Worm (Caenorhabditis elegans) whole organism, early embryonic: ENCODE measurements around the gene F59D12.3.

ENCODE experiments used
- B0310.2 ChIP-seq: sonication (generic microtip); optimal IDR thresholded peaks from 2 replicates; lab custom pipeline; 2016; ENCODE audit warnings: mild to moderate bottlenecking, missing genetic modification characterization, missing compliant biosample characterization
- F13C5.2 ChIP-seq: sonication (generic microtip); optimal IDR thresholded peaks from 2 replicates; lab custom pipeline; 2017; ENCODE audit warnings: mild to moderate bottlenecking, missing genetic modification characterization, inconsistent platforms, missing compliant biosample characterization
- aly-1 ChIP-seq: sonication (generic microtip); optimal IDR thresholded peaks from 2 replicates; lab custom pipeline; 2016; ENCODE audit warnings: missing genetic modification characterization, missing compliant biosample characterization
- ama-1 ChIP-seq: fragments of 150-350 bp; optimal IDR thresholded peaks from 2 replicates; lab custom pipeline; 2014
- ceh-13 ChIP-seq: fragments of 200-800 bp; sonication (Bioruptor generic); optimal IDR thresholded peaks from 2 replicates; lab custom pipeline; 2018; ENCODE audit warnings: mild to moderate bottlenecking, missing genetic modification characterization, missing compliant biosample characterization
- ceh-36 ChIP-seq: sonication (generic microtip); optimal IDR thresholded peaks from 2 replicates; lab custom pipeline; 2016; ENCODE audit warnings: missing genetic modification characterization, inconsistent platforms, missing compliant biosample characterization
- ets-7 ChIP-seq: sonication (generic microtip); optimal IDR thresholded peaks from 2 replicates; lab custom pipeline; 2016; ENCODE audit warnings: missing genotype, missing genetic modification characterization, missing compliant biosample characterization
- flt-1 ChIP-seq: fragments of 200-800 bp; sonication (Bioruptor generic); IDR thresholded peaks from 2 replicates; pipeline ENCODE4 v1.3.6; 2022; ENCODE audit warnings: missing genetic modification characterization, missing compliant biosample characterization
- hmbx-1 ChIP-seq: sonication (generic microtip); optimal IDR thresholded peaks from 2 replicates; lab custom pipeline; 2016; ENCODE audit warnings: mild to moderate bottlenecking, missing genetic modification characterization, missing compliant biosample characterization
- hmg-4 ChIP-seq: fragments of 200-800 bp; sonication (Bioruptor generic); optimal IDR thresholded peaks from 2 replicates; lab custom pipeline; 2018; ENCODE audit warnings: mild to moderate bottlenecking, missing genetic modification characterization, missing compliant biosample characterization
- hnd-1 ChIP-seq: sonication (generic microtip); optimal IDR thresholded peaks from 2 replicates; lab custom pipeline; 2016; ENCODE audit warnings: missing genetic modification characterization, missing compliant biosample characterization
- pes-1 ChIP-seq: fragments of 200-800 bp; sonication (Bioruptor generic); IDR thresholded peaks from 2 replicates; pipeline ENCODE4 v1.3.6; 2022; ENCODE audit warnings: missing genetic modification reagents, missing genetic modification characterization, missing compliant biosample characterization
- scrt-1 ChIP-seq: fragments of 200-800 bp; sonication (Bioruptor generic); IDR thresholded peaks from 2 replicates; pipeline ENCODE4 v1.3.6; 2022; ENCODE audit warnings: missing genetic modification characterization, missing compliant biosample characterization
- sea-1 ChIP-seq: fragments of 200-800 bp; sonication (Bioruptor generic); conservative IDR thresholded peaks from 2 replicates; pipeline ENCODE4 v1.3.6; 2022; ENCODE audit warnings: missing genetic modification characterization, missing compliant biosample characterization
- tbx-11 ChIP-seq: fragments of 200-800 bp; sonication (Bioruptor generic); IDR thresholded peaks from 2 replicates; pipeline ENCODE4 v1.3.6; 2022; ENCODE audit warnings: missing genetic modification characterization, missing compliant biosample characterization
- tbx-37 ChIP-seq: fragments of 200-800 bp; sonication (Bioruptor generic); conservative IDR thresholded peaks from 2 replicates; pipeline ENCODE4 v1.3.6; 2022; ENCODE audit warnings: missing genetic modification reagents, missing genetic modification characterization, missing compliant biosample characterization
- tra-4 ChIP-seq: sonication (generic microtip); optimal IDR thresholded peaks from 2 replicates; lab custom pipeline; 2017; ENCODE audit warnings: missing genetic modification characterization, missing compliant biosample characterization

Gene F59D12.3

DNA sequence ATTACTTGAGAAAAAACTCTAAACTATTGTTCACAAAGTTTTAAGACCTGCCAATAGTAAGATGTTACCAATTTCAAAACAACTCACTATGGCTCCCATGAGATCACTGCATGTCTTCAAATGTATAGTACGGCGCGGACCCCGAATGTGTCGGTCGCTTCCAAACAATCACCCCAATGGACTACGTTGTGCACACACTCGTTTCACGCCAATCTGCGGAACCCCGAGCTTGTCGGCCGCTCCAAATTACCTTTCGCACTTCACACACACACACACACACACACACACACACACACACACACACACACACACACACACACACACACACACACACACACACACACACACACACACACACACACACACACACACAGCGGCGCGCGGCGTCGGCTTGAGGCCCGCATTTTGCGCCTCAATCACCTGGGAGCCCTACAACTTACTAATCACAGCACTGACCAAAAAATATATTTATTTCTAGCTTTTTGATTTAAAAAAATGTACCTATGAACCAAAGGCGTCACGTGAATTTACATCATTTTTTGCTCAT lies 17.4 kb upstream of the F59D12.3 start:
- no peak for TF ChIP-seq aly-1 (tag; lab: Kevin White, UChicago)
- no peak for TF ChIP-seq hmg-4 (GFP tag; lab: Kevin White, UChicago)
- no peak for TF ChIP-seq ama-1
- no peak for TF ChIP-seq ceh-36
- no peak for TF ChIP-seq flt-1
- TF ChIP-seq hnd-1 (tag; lab: Kevin White, UChicago), result no peak
- TF ChIP-seq sea-1 (GFP tag; lab: Robert Waterston, UW), result no peak
- TF ChIP-seq tra-4 (tag; lab: Kevin White, UChicago), result no peak
- TF ChIP-seq scrt-1 (GFP tag; lab: Robert Waterston, UW), result no peak
- no peak for TF ChIP-seq hmbx-1 (tag; lab: Kevin White, UChicago)
- TF ChIP-seq B0310.2 (tag; lab: Kevin White, UChicago), result no peak
- no peak for TF ChIP-seq F13C5.2 (tag; lab: Kevin White, UChicago)
- no peak for TF ChIP-seq tbx-11
- TF ChIP-seq ceh-13 (GFP tag; lab: Kevin White, UChicago), result no peak

DNA sequence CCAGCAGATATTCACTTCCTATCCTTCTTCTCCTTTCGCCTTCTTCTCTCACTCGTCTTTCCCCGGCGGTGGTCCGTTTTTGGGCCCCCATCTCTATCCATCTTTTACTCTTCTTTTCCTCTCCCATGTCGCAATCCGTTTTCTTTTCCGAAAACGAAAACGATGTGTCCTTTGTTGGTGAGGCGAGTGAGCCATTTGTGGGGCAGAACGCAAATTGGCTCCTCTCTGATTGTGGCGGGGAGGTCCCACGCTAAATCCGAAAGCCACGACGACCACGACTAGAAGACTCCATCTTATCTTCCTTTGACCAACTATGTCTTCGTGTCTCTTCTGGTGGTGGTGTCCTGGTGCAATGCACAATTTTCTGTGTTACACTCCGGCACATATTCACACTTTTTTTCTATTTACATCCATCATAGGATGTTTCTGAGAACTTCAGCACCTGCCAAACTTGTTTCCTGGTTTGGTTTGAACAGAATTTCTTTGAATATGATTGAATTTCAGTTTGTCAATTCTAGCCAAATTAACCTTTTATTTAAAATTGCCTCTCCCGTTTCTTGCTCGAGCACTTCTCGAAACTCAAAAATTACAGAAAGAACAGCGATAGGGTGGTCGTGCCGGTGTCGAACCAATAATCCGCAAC lies 15.5 kb upstream of the F59D12.3 start, which contains the start of gene pcdr-1:
pcdr-1 (plus strand) TSS at position 593 of the 643 bp plus-strand sequence.
- TF ChIP-seq pes-1 (GFP tag; lab: Robert Waterston, UW) (no peak), hmbx-1 (tag; lab: Kevin White, UChicago) (no peak), aly-1 (tag; lab: Kevin White, UChicago) (no peak), hmg-4 (GFP tag; lab: Kevin White, UChicago) (no peak), ama-1 (no peak), ceh-36 (no peak), ceh-13 (GFP tag; lab: Kevin White, UChicago) (no peak), tra-4 (tag; lab: Kevin White, UChicago) (no peak), hnd-1 (tag; lab: Kevin White, UChicago) (no peak), tbx-11 (no peak), ets-7 (tag; lab: Kevin White, UChicago) (no peak), tbx-37 (GFP tag; lab: Robert Waterston, UW) (no peak)

DNA sequence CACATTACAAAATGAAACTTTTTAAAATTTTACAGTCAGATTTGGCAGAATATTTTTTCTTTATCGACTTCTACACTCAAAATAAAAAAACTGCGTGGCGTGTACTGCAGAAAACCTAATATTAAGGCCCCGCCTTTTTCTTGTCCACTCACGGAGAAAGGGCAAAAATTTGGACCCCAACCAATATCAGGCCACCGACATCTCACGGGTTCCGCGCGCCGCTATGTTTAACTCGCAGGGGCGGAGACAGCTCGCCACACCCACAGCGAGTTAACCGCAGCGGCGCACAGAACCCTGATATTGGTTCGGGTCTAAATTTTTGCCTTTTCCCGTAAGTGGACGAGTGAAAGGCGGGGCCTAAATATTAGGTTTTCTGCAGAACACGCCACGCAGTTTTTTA lies 13.0 kb upstream of the F59D12.3 start:
- no peak for TF ChIP-seq sea-1 (GFP tag; lab: Robert Waterston, UW)
- no peak for TF ChIP-seq scrt-1 (GFP tag; lab: Robert Waterston, UW)
- no peak for TF ChIP-seq flt-1
- TF ChIP-seq aly-1 (tag; lab: Kevin White, UChicago), result no peak
- TF ChIP-seq hmbx-1 (tag; lab: Kevin White, UChicago), result no peak
- TF ChIP-seq B0310.2 (tag; lab: Kevin White, UChicago), result no peak
- no peak for TF ChIP-seq F13C5.2 (tag; lab: Kevin White, UChicago)
- no peak for TF ChIP-seq tra-4 (tag; lab: Kevin White, UChicago)
- no peak for TF ChIP-seq tbx-37 (GFP tag; lab: Robert Waterston, UW)
- TF ChIP-seq tbx-11, result no peak
- no peak for TF ChIP-seq ets-7 (tag; lab: Kevin White, UChicago)
- TF ChIP-seq ama-1, result no peak
- TF ChIP-seq hnd-1 (tag; lab: Kevin White, UChicago), result no peak
- no peak for TF ChIP-seq ceh-13 (GFP tag; lab: Kevin White, UChicago)
- TF ChIP-seq hmg-4 (GFP tag; lab: Kevin White, UChicago), result no peak

DNA sequence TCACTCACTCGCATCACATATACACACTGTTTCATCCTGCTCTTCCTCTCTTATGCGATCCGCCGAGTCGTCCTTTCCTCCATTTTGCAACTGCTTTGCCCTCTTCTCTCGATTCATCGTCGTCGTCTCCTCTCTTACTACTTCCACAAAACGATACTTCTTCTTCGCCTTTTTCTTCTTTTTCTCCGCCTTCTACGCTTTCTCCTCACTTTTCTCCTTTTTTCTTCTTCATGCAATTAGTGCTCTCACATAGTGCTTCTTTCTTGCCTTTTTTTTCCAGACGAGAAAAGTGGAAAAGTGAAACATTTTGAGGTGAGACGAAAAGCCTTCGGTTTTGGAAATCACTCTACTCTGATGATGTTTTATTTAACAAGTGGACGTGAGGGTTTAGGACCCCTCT lies 8.8 kb upstream of the F59D12.3 start:
- no peak for TF ChIP-seq tbx-37 (GFP tag; lab: Robert Waterston, UW)
- TF ChIP-seq F13C5.2 (tag; lab: Kevin White, UChicago), result no peak
- TF ChIP-seq hnd-1 (tag; lab: Kevin White, UChicago), result no peak

DNA sequence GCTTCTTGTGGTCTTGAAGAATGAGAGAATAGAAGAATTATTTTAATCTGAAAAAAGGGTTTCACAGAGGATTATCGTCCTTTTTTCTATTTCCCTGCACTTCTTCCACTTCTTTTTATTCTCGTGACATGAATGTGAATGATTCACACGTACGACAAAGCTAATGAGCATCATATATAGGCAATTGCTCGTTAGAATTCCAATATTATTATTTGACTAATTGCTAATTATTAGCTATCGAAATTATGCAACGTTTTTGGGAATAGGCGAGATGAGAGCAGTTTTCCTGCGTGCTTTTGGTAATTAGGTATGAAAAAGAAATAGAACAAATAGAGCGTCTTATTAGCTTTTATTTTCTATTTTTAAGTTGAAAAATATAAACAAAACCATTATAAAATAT lies 7.0 kb upstream of the F59D12.3 start:
- no peak for TF ChIP-seq pes-1 (GFP tag; lab: Robert Waterston, UW)
- TF ChIP-seq ceh-36, result no peak
- no peak for TF ChIP-seq tbx-37 (GFP tag; lab: Robert Waterston, UW)
- TF ChIP-seq flt-1, result no peak
- TF ChIP-seq tbx-11, result no peak
- TF ChIP-seq sea-1 (GFP tag; lab: Robert Waterston, UW), result no peak

DNA sequence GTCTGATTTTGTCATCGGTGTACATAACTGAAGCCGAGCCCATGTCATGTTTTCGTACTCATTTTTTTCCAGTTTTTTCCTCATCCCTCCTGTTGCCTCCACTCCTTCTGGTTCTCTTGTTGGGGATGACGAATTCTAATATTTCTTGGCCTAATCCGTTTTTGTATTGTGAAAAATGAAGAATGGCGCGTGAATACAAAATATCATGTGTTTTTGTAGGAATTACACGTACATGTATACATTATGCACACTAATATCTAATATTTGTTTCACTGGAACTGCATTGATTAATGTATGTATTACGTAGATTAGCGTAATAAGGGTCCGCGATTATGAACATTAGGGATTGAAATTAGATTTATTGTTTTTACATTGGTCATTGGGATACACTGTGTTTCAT lies 4.9 kb upstream of the F59D12.3 start:
- TF ChIP-seq tra-4 (tag; lab: Kevin White, UChicago) (no peak), scrt-1 (GFP tag; lab: Robert Waterston, UW) (no peak), tbx-37 (GFP tag; lab: Robert Waterston, UW) (no peak), ceh-13 (GFP tag; lab: Kevin White, UChicago) (no peak), sea-1 (GFP tag; lab: Robert Waterston, UW) (no peak), B0310.2 (tag; lab: Kevin White, UChicago) (no peak), F13C5.2 (tag; lab: Kevin White, UChicago) (no peak), hmg-4 (GFP tag; lab: Kevin White, UChicago) (no peak), ama-1 (no peak), hnd-1 (tag; lab: Kevin White, UChicago) (no peak), pes-1 (GFP tag; lab: Robert Waterston, UW) (no peak), ets-7 (tag; lab: Kevin White, UChicago) (no peak), hmbx-1 (tag; lab: Kevin White, UChicago) (no peak), ceh-36 (no peak), flt-1 (no peak), aly-1 (tag; lab: Kevin White, UChicago) (no peak), tbx-11 (no peak)

DNA sequence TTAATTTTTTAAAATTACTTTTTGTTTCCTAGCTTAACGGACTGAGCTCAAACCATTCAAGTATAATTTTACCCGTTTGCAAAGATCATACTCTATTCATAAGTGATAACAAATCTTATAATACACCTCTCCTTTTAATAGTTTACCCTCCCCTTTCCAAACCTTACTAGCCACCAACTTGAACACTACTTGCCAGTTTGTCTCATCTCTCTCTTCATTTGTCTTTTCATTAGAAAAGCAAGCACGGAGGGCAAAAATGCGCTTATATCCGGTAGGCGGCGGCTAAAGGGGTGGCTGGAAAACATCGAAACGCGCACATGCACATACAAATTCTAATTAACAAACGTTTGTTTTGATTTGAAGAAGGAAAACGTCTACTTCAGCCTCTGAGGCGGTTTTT lies 4.2 kb upstream of the F59D12.3 start:
- TF ChIP-seq hmg-4 (GFP tag; lab: Kevin White, UChicago), result no peak
- TF ChIP-seq flt-1, result no peak
- no peak for TF ChIP-seq ceh-13 (GFP tag; lab: Kevin White, UChicago)
- no peak for TF ChIP-seq tbx-11
- TF ChIP-seq pes-1 (GFP tag; lab: Robert Waterston, UW), result no peak
- no peak for TF ChIP-seq tra-4 (tag; lab: Kevin White, UChicago)
- TF ChIP-seq ama-1, result no peak
- no peak for TF ChIP-seq B0310.2 (tag; lab: Kevin White, UChicago)
- TF ChIP-seq hnd-1 (tag; lab: Kevin White, UChicago), result no peak
- TF ChIP-seq ets-7 (tag; lab: Kevin White, UChicago), result no peak
- no peak for TF ChIP-seq F13C5.2 (tag; lab: Kevin White, UChicago)
- TF ChIP-seq aly-1 (tag; lab: Kevin White, UChicago), result no peak
- no peak for TF ChIP-seq scrt-1 (GFP tag; lab: Robert Waterston, UW)
- no peak for TF ChIP-seq ceh-36
- TF ChIP-seq tbx-37 (GFP tag; lab: Robert Waterston, UW), result no peak
- TF ChIP-seq sea-1 (GFP tag; lab: Robert Waterston, UW), result no peak
- no peak for TF ChIP-seq hmbx-1 (tag; lab: Kevin White, UChicago)
